Worm (Caenorhabditis elegans) whole organism, late embryonic: ENCODE results near the gene nhr-171.

Experiments
- F13H6.1 ChIP-seq: sonication (generic microtip); optimal IDR thresholded peaks from 2 replicates; lab custom pipeline; 2016; ENCODE audit warnings: missing genetic modification characterization, missing compliant biosample characterization
- ama-1 ChIP-seq: fragments of 150-350 bp; optimal IDR thresholded peaks from 2 replicates; lab custom pipeline; 2014
- ceh-30 ChIP-seq: fragments of 150-350 bp; optimal IDR thresholded peaks from 2 replicates; lab custom pipeline; 2014; ENCODE audit warnings: missing biosample characterization, missing genetic modification characterization
- nhr-11 ChIP-seq: fragments of 150-350 bp; optimal IDR thresholded peaks from 2 replicates; lab custom pipeline; 2014; ENCODE audit warnings: missing biosample characterization, missing genetic modification characterization
- pha-4 ChIP-seq: fragments of 150-350 bp; optimal IDR thresholded peaks from 2 replicates; lab custom pipeline; 2018; ENCODE audit warnings: missing biosample characterization, missing genetic modification reagents, missing genetic modification characterization
- tbx-2 ChIP-seq: sonication (generic microtip); optimal IDR thresholded peaks from 2 replicates; lab custom pipeline; 2016; ENCODE audit warnings: missing genetic modification characterization, missing compliant biosample characterization
- ttx-3 ChIP-seq: sonication (generic microtip); optimal IDR thresholded peaks from 2 replicates; lab custom pipeline; 2016; ENCODE audit warnings: missing genetic modification reagents, missing genetic modification characterization, missing compliant biosample characterization

ce11 chrV:7548017-7548416 is 36.5 kb downstream of the nhr-171 start:
- no peak for TF ChIP-seq pha-4 (tag; lab: Kevin White, UChicago)
- no peak for TF ChIP-seq ttx-3
- no peak for TF ChIP-seq nhr-11 (tag; lab: Kevin White, UChicago)
- no peak for TF ChIP-seq ama-1
- no peak for TF ChIP-seq F13H6.1 (tag; lab: Kevin White, UChicago)
- TF ChIP-seq ceh-30 (tag; lab: Kevin White, UChicago): no peak
- TF ChIP-seq tbx-2 (tag; lab: Kevin White, UChicago): no peak
